Worm (Caenorhabditis elegans) whole organism, L3 larva: ENCODE data around the gene sup-26.

Source experiments
- ZK546.5 ChIP-seq: sonication (generic microtip); optimal IDR thresholded peaks from 2 replicates; lab custom pipeline; 2017; ENCODE audit warnings: missing biosample characterization, missing genetic modification characterization
- elt-1 ChIP-seq: fragments of 150-350 bp; optimal IDR thresholded peaks from 2 replicates; lab custom pipeline; 2014; ENCODE audit warnings: missing biosample characterization, missing genetic modification characterization
- lin-15B ChIP-seq: fragments of 150-350 bp; optimal IDR thresholded peaks from 2 replicates; lab custom pipeline; 2014; ENCODE audit warnings: missing biosample characterization, missing genetic modification characterization
- lin-39 ChIP-seq: fragments of 150-350 bp; optimal IDR thresholded peaks from 2 replicates; lab custom pipeline; 2018; ENCODE audit warnings: missing biosample characterization, missing genetic modification reagents, missing genetic modification characterization
- lsy-12 ChIP-seq: sonication (generic microtip); optimal IDR thresholded peaks from 2 replicates; lab custom pipeline; 2016; ENCODE audit warnings: mild to moderate bottlenecking, missing genetic modification characterization, missing compliant biosample characterization
- nhr-76 ChIP-seq: fragments of 150-350 bp; sonication (generic microtip); optimal IDR thresholded peaks from 5 replicates; lab custom pipeline; 2014; ENCODE audit warnings: missing biosample characterization, missing genetic modification characterization

ce11 chrIII:4263048-4263447 is 17.0 kb downstream of the sup-26 start, which contains the start of gene T08A11.1:
- TF ChIP-seq ZK546.5 (tag; lab: Kevin White, UChicago), result no peak
- TF ChIP-seq elt-1 (tag; lab: Kevin White, UChicago), result no peak
- no peak for TF ChIP-seq lin-15B
- no peak for TF ChIP-seq lsy-12 (tag; lab: Kevin White, UChicago)
- TF ChIP-seq lin-39 (tag; lab: Kevin White, UChicago), result no peak
- TF ChIP-seq nhr-76, result no peak
